Worm (Caenorhabditis elegans) whole organism, L4 larva: ENCODE measurements around the gene R04B5.5.

Experiments used
- D1046.2 ChIP-seq: fragments of 200-800 bp; sonication (Bioruptor generic); IDR thresholded peaks from 2 replicates; pipeline ENCODE4 v1.3.6; 2022; ENCODE audit warnings: missing genetic modification characterization, missing compliant biosample characterization
- F26F4.8 ChIP-seq: fragments of 200-800 bp; sonication (Bioruptor generic); conservative IDR thresholded peaks from 2 replicates; pipeline ENCODE4 v1.3.6; 2022; ENCODE audit warnings: missing genetic modification characterization, missing compliant biosample characterization
- F37D6.2 ChIP-seq: sonication (generic microtip); optimal IDR thresholded peaks from 2 replicates; lab custom pipeline; 2016; ENCODE audit warnings: mild to moderate bottlenecking, missing genetic modification characterization, missing compliant biosample characterization
- F49E8.2 ChIP-seq: sonication (generic microtip); optimal IDR thresholded peaks from 2 replicates; lab custom pipeline; 2016; ENCODE audit warnings: missing compliant biosample characterization, mild to moderate bottlenecking, missing genetic modification characterization, borderline replicate concordance
- T26A8.4 ChIP-seq: fragments of 200-800 bp; sonication (Bioruptor generic); IDR thresholded peaks from 2 replicates; pipeline ENCODE4 v1.3.6; 2022; ENCODE audit warnings: missing genetic modification characterization, missing compliant biosample characterization
- aly-2 ChIP-seq: sonication (generic microtip); optimal IDR thresholded peaks from 2 replicates; lab custom pipeline; 2018; ENCODE audit warnings: missing biosample characterization, missing genetic modification characterization
- arid-1 ChIP-seq: fragments of 200-800 bp; sonication (Bioruptor generic); conservative IDR thresholded peaks from 2 replicates; pipeline ENCODE4 v1.3.6; 2022; ENCODE audit warnings: missing genetic modification reagents, missing genetic modification characterization, missing compliant biosample characterization
- attf-4 ChIP-seq: sonication (generic microtip); optimal IDR thresholded peaks from 3 replicates; lab custom pipeline; 2017; ENCODE audit warnings: missing biosample characterization, missing genetic modification characterization
- ceh-20 ChIP-seq: fragments of 200-800 bp; sonication (Bioruptor generic); IDR thresholded peaks from 2 replicates; pipeline ENCODE4 v1.3.6; 2022; ENCODE audit warnings: missing genetic modification reagents, missing genetic modification characterization, missing compliant biosample characterization
- ceh-28 ChIP-seq: fragments of 150-350 bp; optimal IDR thresholded peaks from 2 replicates; lab custom pipeline; 2014; ENCODE audit warnings: missing biosample characterization, missing genetic modification reagents, missing genetic modification characterization
- ceh-44 ChIP-seq: fragments of 200-800 bp; sonication (Bioruptor generic); IDR thresholded peaks from 2 replicates; pipeline ENCODE4 v1.3.6; 2022; ENCODE audit warnings: missing genetic modification reagents, missing genetic modification characterization, missing compliant biosample characterization
- ces-1 ChIP-seq: fragments of 150-350 bp; sonication (generic microtip); optimal IDR thresholded peaks from 4 replicates; lab custom pipeline; 2014; ENCODE audit warnings: missing biosample characterization, missing genetic modification reagents, missing genetic modification characterization
- ctbp-1 ChIP-seq: fragments of 200-800 bp; sonication (Bioruptor generic); IDR thresholded peaks from 2 replicates; pipeline ENCODE4 v1.3.6; 2022; ENCODE audit warnings: missing genetic modification reagents, missing genetic modification characterization, missing compliant biosample characterization
- daf-12 ChIP-seq: fragments of 150-350 bp; optimal IDR thresholded peaks from 2 replicates; lab custom pipeline; 2014; ENCODE audit warnings: missing biosample characterization, missing genetic modification reagents, missing genetic modification characterization
- dmd-8 ChIP-seq: fragments of 200-800 bp; sonication (Bioruptor generic); IDR thresholded peaks from 2 replicates; pipeline ENCODE4 v1.3.6; 2022; ENCODE audit warnings: missing genetic modification characterization, missing compliant biosample characterization
- dmd-9 ChIP-seq: fragments of 200-800 bp; sonication (Bioruptor generic); IDR thresholded peaks from 2 replicates; pipeline ENCODE4 v1.3.6; 2022; ENCODE audit warnings: missing genetic modification reagents, missing genetic modification characterization, missing compliant biosample characterization
- dpl-1 ChIP-seq: fragments of 150-350 bp; optimal IDR thresholded peaks from 2 replicates; lab custom pipeline; 2014; ENCODE audit warnings: missing biosample characterization, missing genetic modification reagents, missing genetic modification characterization
- duxl-1 ChIP-seq: sonication (generic microtip); optimal IDR thresholded peaks from 2 replicates; lab custom pipeline; 2016; ENCODE audit warnings: mild to moderate bottlenecking, missing genetic modification characterization, moderate library complexity, missing compliant biosample characterization; ENCODE audit not compliant: poor library complexity
- dve-1 ChIP-seq: sonication (generic microtip); optimal IDR thresholded peaks from 2 replicates; lab custom pipeline; 2017; ENCODE audit warnings: antibody characterized with exemption, mild to moderate bottlenecking, missing genetic modification characterization, missing compliant biosample characterization; ENCODE audit not compliant: insufficient read depth
- fkh-10 ChIP-seq: fragments of 150-350 bp; optimal IDR thresholded peaks from 2 replicates; lab custom pipeline; 2014; ENCODE audit warnings: missing biosample characterization, missing genetic modification reagents, missing genetic modification characterization
- fos-1 ChIP-seq: fragments of 150-350 bp; optimal IDR thresholded peaks from 2 replicates; lab custom pipeline; 2014; ENCODE audit warnings: missing biosample characterization, missing genetic modification characterization
- gei-8 ChIP-seq: fragments of 200-800 bp; sonication (Bioruptor generic); optimal IDR thresholded peaks from 2 replicates; lab custom pipeline; 2018; ENCODE audit warnings: mild to moderate bottlenecking, missing genetic modification characterization, missing compliant biosample characterization
- hif-1 ChIP-seq, 2 experiments: sonication (generic microtip); optimal IDR thresholded peaks; 2 replicates each; lab custom pipeline; 2016 to 2017; ENCODE audit warnings: missing compliant biosample characterization in 2 of 2, missing genetic modification characterization in 2 of 2, missing genetic modification reagents in 2 of 2, missing genotype in 2 of 2, mild to moderate bottlenecking in 1 of 2
- jun-1 ChIP-seq: fragments of 150-350 bp; optimal IDR thresholded peaks from 2 replicates; lab custom pipeline; 2014; ENCODE audit warnings: missing biosample characterization, missing genetic modification reagents, missing genetic modification characterization
- lim-7 ChIP-seq: fragments of 200-800 bp; sonication (Bioruptor generic); IDR thresholded peaks from 2 replicates; pipeline ENCODE4 v1.3.6; 2022; ENCODE audit warnings: missing genetic modification characterization, missing compliant biosample characterization
- lin-1 ChIP-seq: fragments of 200-800 bp; sonication (Bioruptor generic); IDR thresholded peaks from 2 replicates; pipeline ENCODE4 v1.3.6; 2022; ENCODE audit warnings: missing genetic modification reagents, missing genetic modification characterization, missing compliant biosample characterization
- lin-38 ChIP-seq: fragments of 200-800 bp; sonication (Bioruptor generic); IDR thresholded peaks from 2 replicates; pipeline ENCODE4 v1.3.6; 2022; ENCODE audit warnings: missing genetic modification reagents, missing genetic modification characterization, missing compliant biosample characterization
- lsy-2 ChIP-seq, 2 experiments: fragments of 150-350 bp in 1 of 2; sonication (generic microtip) in 1 of 2; optimal IDR thresholded peaks; 2 replicates each; lab custom pipeline; 2014 to 2017; ENCODE audit warnings: missing biosample characterization in 2 of 2, missing genetic modification characterization in 2 of 2
- madf-5 ChIP-seq, 2 experiments: fragments of 200-800 bp; sonication (Bioruptor generic); IDR thresholded peaks; 2 replicates each; pipeline ENCODE4 v1.3.6; 2022; ENCODE audit warnings: missing compliant biosample characterization in 2 of 2, missing genetic modification characterization in 2 of 2
- madf-9 ChIP-seq: fragments of 200-800 bp; sonication (Bioruptor generic); conservative IDR thresholded peaks from 2 replicates; pipeline ENCODE4 v1.3.6; 2022; ENCODE audit warnings: missing genetic modification reagents, missing genetic modification characterization, missing compliant biosample characterization
- mdl-1 ChIP-seq, 2 experiments: fragments of 150-350 bp in 1 of 2; sonication (generic microtip) in 1 of 2; optimal IDR thresholded peaks; 2 replicates each; lab custom pipeline; 2014 to 2017; ENCODE audit warnings: missing biosample characterization in 2 of 2, missing genetic modification characterization in 2 of 2
- mdt-29 ChIP-seq: fragments of 200-800 bp; sonication (Bioruptor generic); IDR thresholded peaks from 2 replicates; pipeline ENCODE4 v1.3.6; 2022; ENCODE audit warnings: missing genetic modification reagents, missing genetic modification characterization, missing compliant biosample characterization
- mxl-2 ChIP-seq: fragments of 200-800 bp; sonication (Bioruptor generic); conservative IDR thresholded peaks from 2 replicates; pipeline ENCODE4 v1.3.6; 2022; ENCODE audit warnings: missing genetic modification reagents, missing genetic modification characterization, missing compliant biosample characterization
- mxl-3 ChIP-seq: fragments of 200-800 bp; sonication (Bioruptor generic); optimal IDR thresholded peaks from 2 replicates; lab custom pipeline; 2018; ENCODE audit warnings: mild to moderate bottlenecking, missing genetic modification characterization, missing compliant biosample characterization
- nhr-10 ChIP-seq: fragments of 150-350 bp; optimal IDR thresholded peaks from 2 replicates; lab custom pipeline; 2014; ENCODE audit warnings: missing biosample characterization, missing genetic modification characterization
- nhr-102 ChIP-seq: sonication (generic microtip); optimal IDR thresholded peaks from 2 replicates; lab custom pipeline; 2016; ENCODE audit warnings: mild to moderate bottlenecking, missing genetic modification characterization, moderate library complexity, missing compliant biosample characterization
- nhr-42 ChIP-seq: fragments of 200-800 bp; sonication (Bioruptor generic); IDR thresholded peaks from 2 replicates; pipeline ENCODE4 v1.3.6; 2022; ENCODE audit warnings: missing genetic modification characterization, missing compliant biosample characterization
- nhr-6 ChIP-seq: fragments of 150-350 bp; optimal IDR thresholded peaks from 2 replicates; lab custom pipeline; 2014; ENCODE audit warnings: missing biosample characterization, missing genetic modification characterization
- nhr-77 ChIP-seq: fragments of 150-350 bp; optimal IDR thresholded peaks from 2 replicates; lab custom pipeline; 2014; ENCODE audit warnings: missing biosample characterization, missing genetic modification characterization
- pqm-1 ChIP-seq: sonication (generic microtip); optimal IDR thresholded peaks from 2 replicates; lab custom pipeline; 2017; ENCODE audit warnings: missing biosample characterization, missing genetic modification characterization
- saeg-2 ChIP-seq: fragments of 200-800 bp; sonication (Bioruptor generic); IDR thresholded peaks from 2 replicates; pipeline ENCODE4 v1.3.6; 2022; ENCODE audit warnings: missing genetic modification reagents, missing genetic modification characterization, missing compliant biosample characterization
- sdz-12 ChIP-seq: fragments of 200-800 bp; sonication (Bioruptor generic); optimal IDR thresholded peaks from 2 replicates; lab custom pipeline; 2018; ENCODE audit warnings: mild to moderate bottlenecking, missing genetic modification characterization, missing compliant biosample characterization
- set-16 ChIP-seq: fragments of 200-800 bp; sonication (Bioruptor generic); IDR thresholded peaks from 2 replicates; pipeline ENCODE4 v1.3.6; 2022; ENCODE audit warnings: missing genetic modification reagents, missing genetic modification characterization, missing compliant biosample characterization
- skn-1 ChIP-seq: fragments of 150-350 bp; optimal IDR thresholded peaks from 2 replicates; lab custom pipeline; 2014; ENCODE audit warnings: missing biosample characterization, missing genetic modification characterization
- snpc-1.2 ChIP-seq: fragments of 200-800 bp; sonication (Bioruptor generic); IDR thresholded peaks from 2 replicates; pipeline ENCODE4 v1.3.6; 2022; ENCODE audit warnings: missing genetic modification reagents, missing genetic modification characterization, missing compliant biosample characterization
- tra-1 ChIP-seq: fragments of 200-800 bp; sonication (Bioruptor generic); IDR thresholded peaks from 2 replicates; pipeline ENCODE4 v1.3.6; 2022; ENCODE audit warnings: missing genetic modification reagents, missing genetic modification characterization, missing compliant biosample characterization
- zfp-2 ChIP-seq: sonication (generic microtip); optimal IDR thresholded peaks from 2 replicates; lab custom pipeline; 2016; ENCODE audit warnings: mild to moderate bottlenecking, missing genetic modification characterization, missing compliant biosample characterization
- zfp-3 ChIP-seq: fragments of 200-800 bp; sonication (Bioruptor generic); conservative IDR thresholded peaks from 2 replicates; pipeline ENCODE4 v1.3.6; 2022; ENCODE audit warnings: missing genetic modification reagents, missing genetic modification characterization, missing compliant biosample characterization
- ztf-7 ChIP-seq: fragments of 150-350 bp; optimal IDR thresholded peaks from 2 replicates; lab custom pipeline; 2014; ENCODE audit warnings: missing biosample characterization, missing genetic modification characterization

The R04B5.5 gene

DNA sequence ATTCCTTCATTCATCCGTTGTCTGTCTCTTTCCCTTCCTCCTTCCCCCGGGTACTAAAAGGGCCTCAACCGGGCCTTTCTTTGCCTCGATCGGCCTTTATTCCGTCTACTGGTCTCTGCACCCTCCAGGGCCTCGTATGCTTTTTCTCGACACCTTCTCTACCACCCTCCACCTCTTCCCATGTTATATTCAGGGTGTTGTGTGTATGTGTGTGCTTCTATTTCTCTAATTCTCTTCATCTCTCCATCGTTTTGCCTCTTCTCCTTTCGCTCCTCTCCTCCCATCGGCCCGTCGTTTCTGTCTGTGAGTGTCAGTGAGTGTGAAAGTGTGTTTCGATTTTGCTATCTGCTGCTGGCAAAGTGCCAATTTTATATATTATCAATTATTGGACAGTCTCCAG, 47.4 kb upstream of the R04B5.5 start (continued):
- TF ChIP-seq snpc-1.2 (GFP tag; lab: Robert Waterston, UW) (no peak), tra-1 (GFP tag; lab: Robert Waterston, UW) (no peak), mdl-1 (tag; optimal IDR thresholded peaks at IDR 0.05; lab: Kevin White, UChicago) (peak; percentile 24 to 79), arid-1 (GFP tag; lab: Robert Waterston, UW) (peak; percentile 43; the same call in 1 of the 2 replicates), daf-12 (tag; lab: Kevin White, UChicago) (no peak), aly-2 (tag; lab: Kevin White, UChicago) (no peak), F49E8.2 (tag; lab: Kevin White, UChicago) (no peak), madf-9 (GFP tag; lab: Robert Waterston, UW) (no peak; the same call in 1 of the 2 replicates), zfp-3 (GFP tag; lab: Robert Waterston, UW) (no peak), jun-1 (peak; percentile 55), F26F4.8 (GFP tag; lab: Robert Waterston, UW) (no peak), set-16 (GFP tag; lab: Robert Waterston, UW) (peak; percentile 46), lsy-2 (tag; optimal IDR thresholded peaks at IDR 0.05; lab: Kevin White, UChicago) (peak; percentile 68 to 88), fos-1 (tag; lab: Kevin White, UChicago) (no peak), ceh-28 (tag; lab: Kevin White, UChicago) (no peak), sdz-12 (no peak), gei-8 (GFP tag; lab: Kevin White, UChicago) (no peak), ces-1 (GFP tag; lab: Kevin White, UChicago) (no peak), mxl-3 (GFP tag; lab: Kevin White, UChicago) (peak; percentile 68), zfp-2 (tag; lab: Kevin White, UChicago) (no peak), dve-1 (tag; lab: Kevin White, UChicago) (peak; percentile 91), dmd-8 (GFP tag; lab: Robert Waterston, UW) (no peak), ceh-20 (GFP tag; lab: Robert Waterston, UW) (peak; percentile 56; the same call in 1 of the 2 replicates), nhr-6 (tag; lab: Kevin White, UChicago) (peak; percentile 70), nhr-10 (tag; lab: Kevin White, UChicago) (no peak), mxl-2 (GFP tag; lab: Robert Waterston, UW) (no peak), madf-5 (GFP tag; IDR thresholded peaks at IDR 0.05; lab: Robert Waterston, UW) (no peak), F37D6.2 (tag; lab: Kevin White, UChicago) (no peak)

DNA sequence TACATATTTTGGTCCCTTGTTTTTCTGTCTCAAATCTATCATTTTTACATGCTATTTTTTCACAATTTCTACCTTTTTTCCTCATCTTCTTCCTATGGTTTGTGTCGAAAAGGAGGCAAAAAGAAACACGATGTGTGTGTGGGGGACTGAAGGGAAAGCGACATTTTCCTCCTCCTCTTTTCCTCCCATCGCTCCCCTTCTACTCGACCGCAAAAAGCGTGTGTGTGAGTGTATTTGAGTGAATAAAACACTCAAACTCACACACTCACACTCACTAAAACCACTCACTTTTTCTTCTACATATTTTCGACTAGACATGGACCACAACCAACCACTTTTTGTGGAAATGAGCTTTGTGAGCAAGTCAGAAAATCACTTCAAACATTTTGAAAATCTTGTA, 45.8 kb upstream of the R04B5.5 start:
- TF ChIP-seq F26F4.8 (GFP tag; lab: Robert Waterston, UW) (no peak), nhr-77 (tag; lab: Kevin White, UChicago) (no peak), lin-1 (GFP tag; lab: Robert Waterston, UW) (no peak), attf-4 (tag; lab: Kevin White, UChicago) (no peak), ctbp-1 (GFP tag; lab: Robert Waterston, UW) (0 out of 2 replicates have a peak, but pooled peaks have one; percentile 24), duxl-1 (no peak), mdt-29 (GFP tag; lab: Robert Waterston, UW) (no peak), madf-5 (GFP tag; IDR thresholded peaks at IDR 0.05; lab: Robert Waterston, UW) (no peak), T26A8.4 (GFP tag; lab: Robert Waterston, UW) (0 out of 2 replicates have a peak, but pooled peaks have one; percentile 31), nhr-42 (GFP tag; lab: Robert Waterston, UW) (no peak), daf-12 (tag; lab: Kevin White, UChicago) (no peak), fkh-10 (GFP tag; lab: Kevin White, UChicago) (peak; percentile 44), fos-1 (tag; lab: Kevin White, UChicago) (no peak), saeg-2 (GFP tag; lab: Robert Waterston, UW) (no peak), lsy-2 (tag; optimal IDR thresholded peaks at IDR 0.05; lab: Kevin White, UChicago) (peak; percentile 11 to 72), lin-38 (no peak), snpc-1.2 (GFP tag; lab: Robert Waterston, UW) (no peak), dpl-1 (GFP tag; lab: Kevin White, UChicago) (no peak), skn-1 (tag; lab: Kevin White, UChicago) (no peak), ceh-20 (GFP tag; lab: Robert Waterston, UW) (peak; percentile 53; the same call in 1 of the 2 replicates), arid-1 (GFP tag; lab: Robert Waterston, UW) (0 out of 2 replicates have a peak, but pooled peaks have one; percentile 6), ztf-7 (tag; lab: Kevin White, UChicago) (no peak), hif-1 (tag; optimal IDR thresholded peaks at IDR 0.05; lab: Kevin White, UChicago) (peak in 1 of 2 experiments; percentile 16), dmd-9 (GFP tag; lab: Robert Waterston, UW) (no peak), pqm-1 (tag; lab: Kevin White, UChicago) (no peak), nhr-102 (no peak), D1046.2 (no peak), ceh-44 (GFP tag; lab: Robert Waterston, UW) (no peak), lim-7 (GFP tag; lab: Robert Waterston, UW) (0 out of 2 replicates have a peak, but pooled peaks have one; percentile 40)
